Worm (Caenorhabditis elegans) whole organism, L3 larva: ENCODE data around the gene F42D1.4.

Source experiments
- R02D3.7 ChIP-seq: fragments of 150-350 bp; optimal IDR thresholded peaks from 2 replicates; lab custom pipeline; 2014; ENCODE audit warnings: missing biosample characterization, missing genetic modification characterization
- ZK546.5 ChIP-seq: sonication (generic microtip); optimal IDR thresholded peaks from 2 replicates; lab custom pipeline; 2017; ENCODE audit warnings: missing biosample characterization, missing genetic modification characterization
- aly-2 ChIP-seq: fragments of 150-350 bp; optimal IDR thresholded peaks from 2 replicates; lab custom pipeline; 2014; ENCODE audit warnings: missing biosample characterization, missing genetic modification characterization
- ama-1 ChIP-seq: fragments of 150-350 bp; optimal IDR thresholded peaks from 2 replicates; lab custom pipeline; 2018
- ceh-16 ChIP-seq: sonication (generic microtip); optimal IDR thresholded peaks from 2 replicates; lab custom pipeline; 2017; ENCODE audit warnings: missing biosample characterization, missing genetic modification characterization
- ceh-28 ChIP-seq: fragments of 150-350 bp; optimal IDR thresholded peaks from 2 replicates; lab custom pipeline; 2014; ENCODE audit warnings: missing biosample characterization, missing genetic modification reagents, missing genetic modification characterization
- ceh-82 ChIP-seq: fragments of 150-350 bp; optimal IDR thresholded peaks from 2 replicates; lab custom pipeline; 2014; ENCODE audit warnings: missing biosample characterization, missing genetic modification characterization
- ceh-9 ChIP-seq: sonication (generic microtip); optimal IDR thresholded peaks from 2 replicates; lab custom pipeline; 2018; ENCODE audit warnings: missing biosample characterization, missing genetic modification characterization
- daf-12 ChIP-seq: fragments of 150-350 bp; optimal IDR thresholded peaks from 2 replicates; lab custom pipeline; 2014; ENCODE audit warnings: missing biosample characterization, missing genetic modification reagents, missing genetic modification characterization
- egl-27 ChIP-seq: sonication (generic microtip); optimal IDR thresholded peaks from 4 replicates; lab custom pipeline; 2017; ENCODE audit warnings: missing biosample characterization, missing genetic modification reagents, missing genetic modification characterization
- egl-5 ChIP-seq: fragments of 150-350 bp; optimal IDR thresholded peaks from 2 replicates; lab custom pipeline; 2017; ENCODE audit warnings: missing biosample characterization, missing genetic modification reagents, missing genetic modification characterization, inconsistent platforms
- elt-1 ChIP-seq: fragments of 150-350 bp; optimal IDR thresholded peaks from 2 replicates; lab custom pipeline; 2014; ENCODE audit warnings: missing biosample characterization, missing genetic modification characterization
- elt-2 ChIP-seq: sonication (generic microtip); optimal IDR thresholded peaks from 2 replicates; lab custom pipeline; 2016; ENCODE audit warnings: missing genetic modification reagents, mild to moderate bottlenecking, missing genetic modification characterization, missing compliant biosample characterization
- elt-3 ChIP-seq, 3 experiments: fragments of 150-350 bp in 1 of 3; sonication (generic microtip) in 2 of 3; optimal IDR thresholded peaks; 2 replicates in 2 of 3; 4 replicates in 1 of 3; lab custom pipeline; 2014 to 2017; ENCODE audit warnings: missing biosample characterization in 3 of 3, missing genetic modification characterization in 3 of 3
- eor-1 ChIP-seq, 2 experiments: fragments of 150-350 bp; optimal IDR thresholded peaks; 2 replicates each; lab custom pipeline; 2014 to 2018; ENCODE audit warnings: missing biosample characterization in 2 of 2, missing genetic modification characterization in 2 of 2
- fkh-2 ChIP-seq: fragments of 150-350 bp; optimal IDR thresholded peaks from 2 replicates; lab custom pipeline; 2014; ENCODE audit warnings: missing biosample characterization, missing genetic modification reagents, missing genetic modification characterization
- fos-1 ChIP-seq: fragments of 150-350 bp; optimal IDR thresholded peaks from 2 replicates; lab custom pipeline; 2014; ENCODE audit warnings: missing biosample characterization, missing genetic modification characterization
- hmg-11 ChIP-seq: sonication (generic microtip); optimal IDR thresholded peaks from 2 replicates; lab custom pipeline; 2016; ENCODE audit warnings: missing genetic modification characterization, missing compliant biosample characterization
- jun-1 ChIP-seq: fragments of 150-350 bp; optimal IDR thresholded peaks from 2 replicates; lab custom pipeline; 2014; ENCODE audit warnings: missing biosample characterization, missing genetic modification reagents, missing genetic modification characterization
- lin-39 ChIP-seq: fragments of 150-350 bp; optimal IDR thresholded peaks from 2 replicates; lab custom pipeline; 2018; ENCODE audit warnings: missing biosample characterization, missing genetic modification reagents, missing genetic modification characterization
- lsy-12 ChIP-seq: sonication (generic microtip); optimal IDR thresholded peaks from 2 replicates; lab custom pipeline; 2016; ENCODE audit warnings: mild to moderate bottlenecking, missing genetic modification characterization, missing compliant biosample characterization
- mdl-1 ChIP-seq: fragments of 150-350 bp; optimal IDR thresholded peaks from 2 replicates; lab custom pipeline; 2014; ENCODE audit warnings: missing biosample characterization, missing genetic modification characterization
- mml-1 ChIP-seq: fragments of 150-350 bp; sonication (generic microtip); optimal IDR thresholded peaks from 3 replicates; lab custom pipeline; 2014; ENCODE audit warnings: missing biosample characterization, missing genetic modification characterization
- nfya-1 ChIP-seq: sonication (generic microtip); optimal IDR thresholded peaks from 2 replicates; lab custom pipeline; 2017; ENCODE audit warnings: missing genetic modification characterization, mild to moderate bottlenecking, missing compliant biosample characterization, antibody characterized with exemption, moderate library complexity; ENCODE audit not compliant: insufficient read depth
- nhr-11 ChIP-seq: fragments of 150-350 bp; optimal IDR thresholded peaks from 2 replicates; lab custom pipeline; 2014; ENCODE audit warnings: missing biosample characterization, missing genetic modification characterization
- nhr-12 ChIP-seq: fragments of 150-350 bp; optimal IDR thresholded peaks from 2 replicates; lab custom pipeline; 2014; ENCODE audit warnings: missing biosample characterization, missing genetic modification characterization
- nhr-23 ChIP-seq: fragments of 150-350 bp; optimal IDR thresholded peaks from 2 replicates; lab custom pipeline; 2014; ENCODE audit warnings: missing biosample characterization, missing genetic modification reagents, missing genetic modification characterization
- nhr-237 ChIP-seq: fragments of 150-350 bp; optimal IDR thresholded peaks from 2 replicates; lab custom pipeline; 2014; ENCODE audit warnings: missing biosample characterization, missing genetic modification characterization
- nhr-25 ChIP-seq: sonication (generic microtip); optimal IDR thresholded peaks from 2 replicates; lab custom pipeline; 2017; ENCODE audit warnings: missing biosample characterization, missing genetic modification characterization
- nhr-28 ChIP-seq: fragments of 150-350 bp; optimal IDR thresholded peaks from 2 replicates; lab custom pipeline; 2014; ENCODE audit warnings: missing biosample characterization, missing genetic modification characterization
- nhr-43 ChIP-seq: sonication (generic microtip); optimal IDR thresholded peaks from 2 replicates; lab custom pipeline; 2016; ENCODE audit warnings: mild to moderate bottlenecking, missing genetic modification characterization, missing compliant biosample characterization; ENCODE audit not compliant: poor library complexity, severe bottlenecking
- nhr-67 ChIP-seq: fragments of 150-350 bp; optimal IDR thresholded peaks from 2 replicates; lab custom pipeline; 2014; ENCODE audit warnings: missing biosample characterization, missing genetic modification characterization
- nhr-76 ChIP-seq: fragments of 150-350 bp; sonication (generic microtip); optimal IDR thresholded peaks from 5 replicates; lab custom pipeline; 2014; ENCODE audit warnings: missing biosample characterization, missing genetic modification characterization
- pha-4 ChIP-seq: fragments of 150-350 bp; optimal IDR thresholded peaks from 2 replicates; lab custom pipeline; 2014; ENCODE audit warnings: missing biosample characterization, missing genetic modification reagents, missing genetic modification characterization
- pqm-1 ChIP-seq: fragments of 150-350 bp; optimal IDR thresholded peaks from 2 replicates; lab custom pipeline; 2017; ENCODE audit warnings: missing biosample characterization, missing genetic modification characterization, inconsistent platforms
- sea-2 ChIP-seq: fragments of 150-350 bp; sonication (generic microtip); optimal IDR thresholded peaks from 4 replicates; lab custom pipeline; 2014; ENCODE audit warnings: missing biosample characterization, missing genetic modification reagents, missing genetic modification characterization
- skn-1 ChIP-seq: fragments of 150-350 bp; optimal IDR thresholded peaks from 2 replicates; lab custom pipeline; 2014; ENCODE audit warnings: missing biosample characterization, missing genetic modification characterization
- snpc-4 ChIP-seq: fragments of 150-350 bp; optimal IDR thresholded peaks from 2 replicates; lab custom pipeline; 2014; ENCODE audit warnings: missing biosample characterization, missing genetic modification characterization
- tbx-2 ChIP-seq: sonication (generic microtip); optimal IDR thresholded peaks from 2 replicates; lab custom pipeline; 2016; ENCODE audit warnings: mild to moderate bottlenecking, missing genetic modification characterization, missing compliant biosample characterization
- unc-39 ChIP-seq: sonication (generic microtip); optimal IDR thresholded peaks from 4 replicates; lab custom pipeline; 2017; ENCODE audit warnings: missing biosample characterization, missing genetic modification characterization
- zag-1 ChIP-seq: fragments of 150-350 bp; optimal IDR thresholded peaks from 2 replicates; lab custom pipeline; 2014; ENCODE audit warnings: missing biosample characterization, missing genetic modification characterization
- ztf-11 ChIP-seq: fragments of 150-350 bp; optimal IDR thresholded peaks from 2 replicates; lab custom pipeline; 2014; ENCODE audit warnings: missing biosample characterization, missing genetic modification characterization
- ztf-4 ChIP-seq: fragments of 150-350 bp; optimal IDR thresholded peaks from 2 replicates; lab custom pipeline; 2014; ENCODE audit warnings: missing biosample characterization, missing genetic modification characterization

F42D1.4 gene

DNA sequence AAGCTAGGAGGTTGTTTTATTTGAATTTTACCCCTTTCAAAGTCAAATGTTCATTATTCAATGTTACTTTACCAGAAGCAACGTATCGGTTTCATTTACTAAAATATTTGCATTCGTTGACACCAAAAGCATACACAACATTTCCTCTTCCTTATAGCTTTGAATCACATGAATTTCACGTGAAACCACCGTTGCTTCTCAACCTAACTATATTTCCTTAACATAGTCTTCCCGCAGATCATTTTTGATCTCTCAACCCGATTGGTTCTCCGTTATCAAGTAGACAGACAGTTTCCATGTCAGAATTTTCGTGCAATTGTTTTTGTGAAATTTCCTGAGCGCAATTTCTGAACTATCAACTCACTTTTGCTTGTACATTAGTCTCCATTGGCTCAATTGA is 2.9 kb downstream of the F42D1.4 start (continued):
- TF ChIP-seq nhr-25 (tag; lab: Kevin White, UChicago): no peak
- TF ChIP-seq ceh-28 (tag; lab: Kevin White, UChicago): peak; percentile 42
- no peak for TF ChIP-seq unc-39 (tag; lab: Kevin White, UChicago)
- TF ChIP-seq jun-1 (tag; lab: Kevin White, UChicago): no peak
- TF ChIP-seq daf-12 (tag; lab: Kevin White, UChicago): no peak
- TF ChIP-seq zag-1 (tag; lab: Kevin White, UChicago): no peak
- TF ChIP-seq elt-1 (tag; lab: Kevin White, UChicago): no peak
- TF ChIP-seq ceh-9: no peak
- TF ChIP-seq nhr-11: no peak
- no peak for TF ChIP-seq skn-1 (tag; lab: Kevin White, UChicago)
- no peak for TF ChIP-seq eor-1 (tag; optimal IDR thresholded peaks at IDR 0.05; lab: Kevin White, UChicago)
- no peak for TF ChIP-seq ztf-11 (tag; lab: Kevin White, UChicago)

DNA sequence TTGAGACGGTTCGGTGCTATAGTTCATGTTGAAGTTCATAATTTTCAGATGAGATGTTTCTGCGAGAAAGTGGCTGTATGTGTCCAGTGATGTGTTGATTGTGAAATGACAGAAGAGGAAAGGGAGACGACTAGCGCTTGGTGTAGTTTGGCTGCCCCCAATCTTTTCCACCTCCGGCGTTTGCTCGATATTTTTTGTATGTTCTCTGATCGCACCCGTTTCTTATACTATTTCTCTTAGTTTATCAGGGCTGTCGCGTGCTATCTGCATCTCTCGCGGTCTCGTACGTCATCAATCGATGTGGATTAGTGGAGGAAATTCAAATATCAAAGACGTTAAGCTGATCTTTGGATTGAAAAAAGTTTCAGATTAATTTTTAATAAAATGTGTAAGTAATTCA is 3.7 kb downstream of the F42D1.4 start, which contains the start of gene atf-4:
Gene atf-4 (minus strand): TSS at position 93 of the 400 bp plus-strand sequence.
- TF ChIP-seq elt-3 (tag; optimal IDR thresholded peaks at IDR 0.05; lab: Kevin White, UChicago) (no peak), fkh-2 (tag; lab: Kevin White, UChicago) (no peak), pha-4 (tag; lab: Kevin White, UChicago) (peak; percentile 54), elt-1 (tag; lab: Kevin White, UChicago) (no peak), tbx-2 (tag; lab: Kevin White, UChicago) (no peak), egl-27 (tag; lab: Kevin White, UChicago) (no peak), egl-5 (peak; percentile 69), unc-39 (tag; lab: Kevin White, UChicago) (no peak), nhr-12 (tag; lab: Kevin White, UChicago) (no peak), ama-1 (lab: Kevin White, UChicago) (no peak), ceh-28 (tag; lab: Kevin White, UChicago) (peak; percentile 87), ceh-82 (no peak), nhr-76 (tag; lab: Kevin White, UChicago) (no peak), elt-2 (peak; percentile 71), lsy-12 (tag; lab: Kevin White, UChicago) (no peak), daf-12 (tag; lab: Kevin White, UChicago) (no peak), ztf-11 (tag; lab: Kevin White, UChicago) (no peak), nhr-25 (tag; lab: Kevin White, UChicago) (peak; percentile 55), fos-1 (tag; lab: Kevin White, UChicago) (no peak), hmg-11 (peak; percentile 78), R02D3.7 (tag; lab: Kevin White, UChicago) (no peak), jun-1 (tag; lab: Kevin White, UChicago) (peak; percentile 54), skn-1 (tag; lab: Kevin White, UChicago) (no peak), nhr-43 (tag; lab: Kevin White, UChicago) (peak; percentile 78), ceh-16 (tag; lab: Kevin White, UChicago) (no peak), eor-1 (tag; optimal IDR thresholded peaks at IDR 0.05; lab: Kevin White, UChicago) (no peak), nhr-237 (tag; lab: Kevin White, UChicago) (no peak), nhr-28 (tag; lab: Kevin White, UChicago) (no peak), aly-2 (tag; lab: Kevin White, UChicago) (no peak), nhr-11 (peak; percentile 6), snpc-4 (tag; lab: Kevin White, UChicago) (peak; percentile 22), nfya-1 (peak; percentile 74), pqm-1 (tag; lab: Kevin White, UChicago) (peak; percentile 62), nhr-67 (tag; lab: Kevin White, UChicago) (no peak), mdl-1 (tag; lab: Kevin White, UChicago) (peak; percentile 75), ceh-9 (no peak), mml-1 (tag; lab: Kevin White, UChicago) (no peak), sea-2 (GFP tag; lab: Kevin White, UChicago) (no peak), ZK546.5 (tag; lab: Kevin White, UChicago) (no peak), nhr-23 (tag; lab: Kevin White, UChicago) (peak; percentile 62), ztf-4 (tag; lab: Kevin White, UChicago) (no peak), lin-39 (tag; lab: Kevin White, UChicago) (peak; percentile 41)
